Fruit fly (Drosophila melanogaster): ENCODE measurements around the gene trol.

Gene trol

dm6 chrX:2524426-2524825, 20.8 kb downstream of the trol start:
- TF ChIP-seq CG2199 (GFP tag; IDR thresholded peaks at IDR 0.05) (peak; percentile 50; the same call in 1 of the 3 replicates), br (optimal IDR thresholded peaks at IDR 0.05) (no peak), Trl (optimal IDR thresholded peaks at IDR 0.05) (no peak), Trl (GFP tag; optimal IDR thresholded peaks at IDR 0.05) (no peak), en (GFP tag; optimal IDR thresholded peaks at IDR 0.05) (no peak), CG17361 (GFP tag; IDR thresholded peaks at IDR 0.05) (no peak), CG6654 (GFP tag; optimal IDR thresholded peaks at IDR 0.05) (peak; percentile 98), CG2202 (tag; optimal IDR thresholded peaks at IDR 0.05) (no peak), Dp (GFP tag; optimal IDR thresholded peaks at IDR 0.05) (peak; percentile 6), CG10543 (GFP tag; optimal IDR thresholded peaks at IDR 0.05) (no peak), CG18476 (GFP tag; optimal IDR thresholded peaks at IDR 0.05) (no peak), Opbp (GFP tag; IDR thresholded peaks at IDR 0.05; ENCODE audit: partially characterized antibody) (0 out of 3 replicates have a peak, but pooled peaks have one; percentile 38), stwl (tag; optimal IDR thresholded peaks at IDR 0.05) (peak; percentile 68), CG17802 (tag; optimal IDR thresholded peaks at IDR 0.05) (no peak), pita (GFP tag; optimal IDR thresholded peaks at IDR 0.05) (peak; percentile 40), exex (tag; optimal IDR thresholded peaks at IDR 0.05) (no peak), Med (GFP tag) (peak; percentile 62), CG18619 (GFP tag; optimal IDR thresholded peaks at IDR 0.05) (no peak), CG18764 (GFP tag; optimal IDR thresholded peaks at IDR 0.05) (no peak), CG7556 (GFP tag; optimal IDR thresholded peaks at IDR 0.05) (no peak), ci (GFP tag; IDR thresholded peaks at IDR 0.05) (no peak), CG8359 (GFP tag; optimal IDR thresholded peaks at IDR 0.05; ENCODE audit: borderline replicate concordance) (no peak), cad (GFP tag; optimal IDR thresholded peaks at IDR 0.05) (peak; percentile 49), zfh1 (GFP tag; IDR thresholded peaks at IDR 0.05) (no peak), Neu2 (GFP tag; optimal IDR thresholded peaks at IDR 0.05; ENCODE audit: borderline replicate concordance) (no peak), CG13894 (tag; optimal IDR thresholded peaks at IDR 0.05) (no peak), Fer2 (tag; optimal IDR thresholded peaks at IDR 0.05) (no peak), BtbVII (GFP tag; optimal IDR thresholded peaks at IDR 0.05) (no peak), sens (GFP tag) (peak; percentile 29), onecut (GFP tag; IDR thresholded peaks at IDR 0.05) (no peak), ap (GFP tag; IDR thresholded peaks at IDR 0.05) (no peak), CG8924 (tag; optimal IDR thresholded peaks at IDR 0.05) (no peak), CG11504 (tag; optimal IDR thresholded peaks at IDR 0.05) (peak; percentile 95), CG13296 (GFP tag; optimal IDR thresholded peaks at IDR 0.05) (no peak), bab2 (GFP tag; optimal IDR thresholded peaks at IDR 0.05) (no peak), dysf (GFP tag; IDR thresholded peaks at IDR 0.05) (no peak), Deaf1 (tag; optimal IDR thresholded peaks at IDR 0.05) (peak; percentile 23), Myb (GFP tag; optimal IDR thresholded peaks at IDR 0.05) (peak; percentile 31), zfh2 (GFP tag; optimal IDR thresholded peaks at IDR 0.05) (no peak), GATAe (GFP tag; conservative IDR thresholded peaks at IDR 0.05) (no peak), tx (GFP tag; optimal IDR thresholded peaks at IDR 0.05) (no peak), CG1233 (GFP tag; optimal IDR thresholded peaks at IDR 0.05) (no peak), CTCF (GFP tag; optimal IDR thresholded peaks at IDR 0.05) (peak; percentile 66)

DNA sequence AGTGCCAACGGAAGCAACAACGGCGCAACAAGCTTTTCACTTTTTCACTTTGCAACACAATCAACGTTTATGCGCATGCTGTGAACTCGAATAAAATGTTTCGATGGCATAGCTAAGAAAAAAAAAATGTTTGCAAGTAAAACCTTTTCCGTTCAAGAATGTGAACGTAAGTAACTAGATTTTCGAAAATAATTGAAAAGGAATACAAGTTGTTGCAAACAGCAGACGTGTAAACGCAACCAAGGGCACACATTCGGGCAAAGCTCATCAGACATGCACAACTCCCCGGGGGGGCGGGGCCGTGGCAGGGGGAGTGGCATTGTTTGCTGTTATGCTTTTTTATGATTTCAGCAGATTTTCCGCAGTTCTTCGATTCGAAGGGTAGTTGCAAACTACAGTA, 26.9 kb downstream of the trol start:
- TF ChIP-seq ewg (GFP tag; optimal IDR thresholded peaks at IDR 0.05) = peak; percentile 4
- TF ChIP-seq CG6689 (GFP tag; IDR thresholded peaks at IDR 0.05) = peak; percentile 47
- TF ChIP-seq bsh (GFP tag; optimal IDR thresholded peaks at IDR 0.05) = peak; percentile 44
- peak; percentile 14 for TF ChIP-seq Hmr (GFP tag; optimal IDR thresholded peaks at IDR 0.05)
- TF ChIP-seq eve (GFP tag; optimal IDR thresholded peaks at IDR 0.05) = peak in 1 of 2 experiments; percentile 39
- TF ChIP-seq phol (tag; optimal IDR thresholded peaks at IDR 0.05) = peak; percentile 13
- TF ChIP-seq Hr39 (optimal IDR thresholded peaks at IDR 0.05) = peak; percentile 51
- peak; percentile 20; the same call in 1 of the 2 replicates for TF ChIP-seq Ptx1 (GFP tag; IDR thresholded peaks at IDR 0.05)
- TF ChIP-seq NFAT (GFP tag; IDR thresholded peaks at IDR 0.05) = no peak
- no peak for TF ChIP-seq CG2116 (GFP tag; optimal IDR thresholded peaks at IDR 0.05)
- TF ChIP-seq Sox100B (GFP tag; optimal IDR thresholded peaks at IDR 0.05) = peak; percentile 11
- TF ChIP-seq CG18262 (tag; optimal IDR thresholded peaks at IDR 0.05) = peak; percentile 3
- peak; percentile 40 for TF ChIP-seq gem (tag; optimal IDR thresholded peaks at IDR 0.05)
